Worm (Caenorhabditis elegans): ENCODE data around the gene rpia-1.

rpia-1 gene

DNA sequence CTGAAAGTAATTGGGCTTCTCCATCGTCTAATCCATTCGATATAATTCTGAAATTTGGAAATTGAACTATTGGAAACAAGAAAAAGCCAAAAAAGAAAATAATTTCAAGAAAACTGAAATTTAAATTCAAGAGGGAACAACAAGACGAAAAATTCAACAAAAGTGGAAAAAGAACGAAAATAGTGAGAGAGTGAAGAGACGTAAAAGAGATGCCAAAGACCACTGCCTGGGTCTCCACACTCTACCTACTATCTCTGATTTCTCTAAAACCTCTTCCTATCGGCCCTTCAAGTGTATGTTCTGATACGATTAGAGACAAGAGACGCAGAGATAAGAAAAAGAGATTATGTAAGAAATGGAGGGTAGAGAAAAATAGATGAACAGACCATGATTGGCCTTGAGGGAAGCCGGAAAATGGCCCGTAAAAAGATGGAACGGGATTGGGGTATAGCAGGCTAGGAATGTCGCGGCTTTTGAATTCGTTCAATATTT, 30.9 kb downstream of the rpia-1 start, which contains the start of gene ogt-1:
Gene ogt-1 (minus strand): TSS at position 51 of the 492 bp plus-strand sequence.
- TF ChIP-seq unc-120 (tag; optimal IDR thresholded peaks at IDR 0.05; ENCODE audit: poor library complexity, severe bottlenecking) (peak; percentile 69), ham-2 (GFP tag; optimal IDR thresholded peaks at IDR 0.05) (peak; percentile 80), unc-39 (tag; optimal IDR thresholded peaks at IDR 0.05) (no peak), mab-5 (tag; optimal IDR thresholded peaks at IDR 0.05) (no peak), sem-2 (GFP tag; optimal IDR thresholded peaks at IDR 0.05) (no peak), unc-62 (GFP tag; optimal IDR thresholded peaks at IDR 0.05) (peak; percentile 76), pha-4 (tag; optimal IDR thresholded peaks at IDR 0.05) (peak; percentile 57), nhr-237 (tag; optimal IDR thresholded peaks at IDR 0.05) (peak; percentile 87), drap-1 (GFP tag; optimal IDR thresholded peaks at IDR 0.05) (no peak), nhr-12 (tag; optimal IDR thresholded peaks at IDR 0.05) (no peak), ceh-83 (GFP tag; optimal IDR thresholded peaks at IDR 0.05) (no peak), elt-1 (tag; optimal IDR thresholded peaks at IDR 0.05; ENCODE audit: borderline replicate concordance, insufficient read depth) (no peak), mep-1 (tag; optimal IDR thresholded peaks at IDR 0.05) (no peak), tbx-8 (GFP tag; optimal IDR thresholded peaks at IDR 0.05) (no peak), sptf-1 (tag; optimal IDR thresholded peaks at IDR 0.05) (peak; percentile 9), ceh-43 (GFP tag; optimal IDR thresholded peaks at IDR 0.05) (no peak), ztf-11 (tag; optimal IDR thresholded peaks at IDR 0.05) (no peak), zip-8 (tag; optimal IDR thresholded peaks at IDR 0.05) (no peak), snpc-4 (tag; optimal IDR thresholded peaks at IDR 0.05) (no peak), nhr-28 (tag; optimal IDR thresholded peaks at IDR 0.05) (no peak), hlh-1 (tag; optimal IDR thresholded peaks at IDR 0.05) (peak; percentile 42), flh-1 (GFP tag; optimal IDR thresholded peaks at IDR 0.05) (no peak), blmp-1 (tag; optimal IDR thresholded peaks at IDR 0.05) (no peak), nhr-76 (tag; optimal IDR thresholded peaks at IDR 0.05) (no peak), ceh-39 (tag; optimal IDR thresholded peaks at IDR 0.05) (peak; percentile 42), lin-13 (tag; optimal IDR thresholded peaks at IDR 0.05) (no peak), lin-32 (GFP tag; optimal IDR thresholded peaks at IDR 0.05) (no peak), ces-1 (GFP tag; optimal IDR thresholded peaks at IDR 0.05) (peak; percentile 99), cnd-1 (tag; optimal IDR thresholded peaks at IDR 0.05) (no peak), bed-3 (GFP tag; optimal IDR thresholded peaks at IDR 0.05) (no peak), mls-2 (tag; optimal IDR thresholded peaks at IDR 0.05) (no peak), nhr-2 (tag; optimal IDR thresholded peaks at IDR 0.05) (peak; percentile 31), elt-3 (tag; optimal IDR thresholded peaks at IDR 0.05) (peak; percentile 68), lsy-2 (tag; optimal IDR thresholded peaks at IDR 0.05) (peak; percentile 79), M03D4.4 (tag; optimal IDR thresholded peaks at IDR 0.05) (no peak)

DNA sequence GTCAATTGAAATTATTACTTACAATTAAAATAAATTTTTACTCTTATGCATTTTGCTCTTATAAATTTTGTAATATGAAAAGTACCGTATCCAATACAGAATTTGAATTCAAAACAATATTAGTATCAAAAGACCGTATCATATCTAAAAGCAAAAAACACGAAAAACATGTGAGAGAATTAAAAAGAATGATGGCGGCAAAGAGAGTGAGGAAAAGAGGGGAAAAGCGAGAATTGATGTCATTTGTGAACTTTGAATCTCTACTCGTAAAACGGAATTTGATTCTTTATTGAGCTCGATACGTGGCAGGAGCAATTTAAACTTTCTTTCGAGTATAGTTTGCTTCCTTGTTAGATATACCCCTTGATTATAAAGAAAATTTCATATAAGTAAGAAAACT, 31.6 kb downstream of the rpia-1 start:
- TF ChIP-seq ham-2 (GFP tag; optimal IDR thresholded peaks at IDR 0.05), result no peak
- no peak for TF ChIP-seq cnd-1 (tag; optimal IDR thresholded peaks at IDR 0.05)
- peak; percentile 13 for TF ChIP-seq ces-1 (GFP tag; optimal IDR thresholded peaks at IDR 0.05)
- no peak for TF ChIP-seq nhr-2 (tag; optimal IDR thresholded peaks at IDR 0.05)
- no peak for TF ChIP-seq zip-8 (tag; optimal IDR thresholded peaks at IDR 0.05)
- TF ChIP-seq ceh-83 (GFP tag; optimal IDR thresholded peaks at IDR 0.05), result no peak
- no peak for TF ChIP-seq ztf-11 (tag; optimal IDR thresholded peaks at IDR 0.05)

- TF ChIP-seq nhr-2 (tag; optimal IDR thresholded peaks at IDR 0.05), result peak; percentile 52
- TF ChIP-seq cnd-1 (tag; optimal IDR thresholded peaks at IDR 0.05), result no peak
- TF ChIP-seq hlh-1 (tag; optimal IDR thresholded peaks at IDR 0.05), result peak; percentile 78
- no peak for TF ChIP-seq ceh-83 (GFP tag; optimal IDR thresholded peaks at IDR 0.05)
- TF ChIP-seq ceh-39 (tag; optimal IDR thresholded peaks at IDR 0.05), result peak; percentile 70
- TF ChIP-seq lin-32 (GFP tag; optimal IDR thresholded peaks at IDR 0.05), result no peak
- no peak for TF ChIP-seq unc-39 (tag; optimal IDR thresholded peaks at IDR 0.05)
- no peak for TF ChIP-seq mab-5 (tag; optimal IDR thresholded peaks at IDR 0.05)
- TF ChIP-seq lin-13 (tag; optimal IDR thresholded peaks at IDR 0.05), result no peak
- TF ChIP-seq zip-8 (tag; optimal IDR thresholded peaks at IDR 0.05), result no peak
- peak; percentile 95 for TF ChIP-seq unc-120 (tag; optimal IDR thresholded peaks at IDR 0.05; ENCODE audit: poor library complexity, severe bottlenecking)
- TF ChIP-seq nhr-28 (tag; optimal IDR thresholded peaks at IDR 0.05), result no peak
- no peak for TF ChIP-seq snpc-4 (tag; optimal IDR thresholded peaks at IDR 0.05)
- TF ChIP-seq ceh-43 (GFP tag; optimal IDR thresholded peaks at IDR 0.05), result no peak
- no peak for TF ChIP-seq elt-1 (tag; optimal IDR thresholded peaks at IDR 0.05; ENCODE audit: borderline replicate concordance, insufficient read depth)
- peak; percentile 84 for TF ChIP-seq mls-2 (tag; optimal IDR thresholded peaks at IDR 0.05)
- peak; percentile 65 for TF ChIP-seq ztf-11 (tag; optimal IDR thresholded peaks at IDR 0.05)
- peak; percentile 80 for TF ChIP-seq ces-1 (GFP tag; optimal IDR thresholded peaks at IDR 0.05)
- TF ChIP-seq blmp-1 (tag; optimal IDR thresholded peaks at IDR 0.05), result no peak
- TF ChIP-seq drap-1 (GFP tag; optimal IDR thresholded peaks at IDR 0.05), result peak; percentile 47
- TF ChIP-seq nhr-76 (tag; optimal IDR thresholded peaks at IDR 0.05), result no peak
- no peak for TF ChIP-seq nhr-12 (tag; optimal IDR thresholded peaks at IDR 0.05)
- peak; percentile 20 for TF ChIP-seq bed-3 (GFP tag; optimal IDR thresholded peaks at IDR 0.05)
- TF ChIP-seq lsy-2 (tag; optimal IDR thresholded peaks at IDR 0.05), result peak; percentile 72
- peak; percentile 77 for TF ChIP-seq mep-1 (tag; optimal IDR thresholded peaks at IDR 0.05)
- TF ChIP-seq unc-62 (GFP tag; optimal IDR thresholded peaks at IDR 0.05), result peak; percentile 75
- TF ChIP-seq M03D4.4 (tag; optimal IDR thresholded peaks at IDR 0.05), result peak; percentile 13
- peak; percentile 1 for TF ChIP-seq tbx-8 (GFP tag; optimal IDR thresholded peaks at IDR 0.05)
- TF ChIP-seq pha-4 (tag; optimal IDR thresholded peaks at IDR 0.05), result peak; percentile 73
- peak; percentile 86 for TF ChIP-seq nhr-237 (tag; optimal IDR thresholded peaks at IDR 0.05)
- peak; percentile 71 for TF ChIP-seq ham-2 (GFP tag; optimal IDR thresholded peaks at IDR 0.05)
- no peak for TF ChIP-seq flh-1 (GFP tag; optimal IDR thresholded peaks at IDR 0.05)
- TF ChIP-seq elt-3 (tag; optimal IDR thresholded peaks at IDR 0.05), result no peak
- no peak for TF ChIP-seq sem-2 (GFP tag; optimal IDR thresholded peaks at IDR 0.05)
- peak; percentile 76 for TF ChIP-seq sptf-1 (tag; optimal IDR thresholded peaks at IDR 0.05)
These were observed 32.7 kb downstream of the rpia-1 start for ce11 chrIII:7155631-7156030.
